Worm (Caenorhabditis elegans) whole organism, L1 larva: ENCODE results near the gene sdz-10.

Experiments used
- C04F5.9 ChIP-seq: sonication (generic microtip); optimal IDR thresholded peaks from 2 replicates; lab custom pipeline; 2016; ENCODE audit warnings: missing genetic modification characterization, missing compliant biosample characterization
- aly-2 ChIP-seq: fragments of 150-350 bp; optimal IDR thresholded peaks from 2 replicates; lab custom pipeline; 2014; ENCODE audit warnings: missing biosample characterization, missing genetic modification characterization
- ama-1 ChIP-seq: fragments of 150-350 bp; optimal IDR thresholded peaks from 2 replicates; lab custom pipeline; 2014
- ceh-90 ChIP-seq: sonication (generic microtip); optimal IDR thresholded peaks from 2 replicates; lab custom pipeline; 2016; ENCODE audit warnings: missing genetic modification characterization, missing compliant biosample characterization
- egl-27 ChIP-seq, 2 experiments: fragments of 150-350 bp in 1 of 2; sonication (generic microtip); optimal IDR thresholded peaks; 3 replicates each; lab custom pipeline; 2017 to 2018; ENCODE audit warnings: missing biosample characterization in 2 of 2, missing genetic modification characterization in 2 of 2, missing genetic modification reagents in 2 of 2
- fkh-10 ChIP-seq: sonication (generic microtip); optimal IDR thresholded peaks from 2 replicates; lab custom pipeline; 2017; ENCODE audit warnings: missing biosample characterization, missing genetic modification reagents, missing genetic modification characterization
- fkh-4 ChIP-seq: sonication (generic microtip); optimal IDR thresholded peaks from 2 replicates; lab custom pipeline; 2016; ENCODE audit warnings: missing compliant biosample characterization, missing genetic modification characterization, borderline replicate concordance
- jun-1 ChIP-seq: fragments of 150-350 bp; optimal IDR thresholded peaks from 2 replicates; lab custom pipeline; 2014; ENCODE audit warnings: missing biosample characterization, missing genetic modification reagents, missing genetic modification characterization
- lsy-2 ChIP-seq, 2 experiments: fragments of 150-350 bp; optimal IDR thresholded peaks; 2 replicates each; lab custom pipeline; 2014; ENCODE audit warnings: missing biosample characterization in 2 of 2, missing genetic modification characterization in 2 of 2
- skn-1 ChIP-seq: fragments of 150-350 bp; optimal IDR thresholded peaks from 2 replicates; lab custom pipeline; 2014; ENCODE audit warnings: missing biosample characterization, missing genetic modification characterization
- snpc-4 ChIP-seq: fragments of 150-350 bp; optimal IDR thresholded peaks from 2 replicates; lab custom pipeline; 2014; ENCODE audit warnings: missing biosample characterization, missing genetic modification characterization
- unc-30 ChIP-seq: sonication (generic microtip); optimal IDR thresholded peaks from 2 replicates; lab custom pipeline; 2017; ENCODE audit warnings: missing biosample characterization, missing genetic modification characterization
- ztf-11 ChIP-seq, 2 experiments: sonication (generic microtip); optimal IDR thresholded peaks; 2 replicates each; lab custom pipeline; 2016 to 2017; ENCODE audit warnings: missing genetic modification characterization in 2 of 2, missing biosample characterization in 1 of 2, missing compliant biosample characterization in 1 of 2

DNA sequence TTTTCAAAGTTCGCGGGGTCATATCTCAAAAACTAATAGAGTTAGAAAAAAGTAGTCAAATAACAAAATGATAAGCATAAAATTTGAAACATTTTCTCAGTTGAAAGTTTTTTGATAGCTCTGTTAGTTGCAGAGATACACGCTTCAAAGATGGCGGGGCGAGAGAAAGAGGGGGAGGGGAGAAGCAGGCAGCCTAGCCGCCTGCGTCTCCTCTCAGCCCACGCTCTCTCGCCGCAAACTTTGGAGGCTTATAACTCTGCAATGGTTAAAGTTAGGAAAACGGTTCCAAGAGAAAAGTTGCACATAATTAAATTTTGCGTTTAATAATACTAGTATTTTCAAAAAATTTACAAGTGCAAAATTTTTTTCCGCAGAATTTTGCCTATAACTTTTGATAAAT is 29.7 kb upstream of the sdz-10 start:
- TF ChIP-seq C04F5.9 (tag; lab: Kevin White, UChicago) (no peak), unc-30 (tag; lab: Kevin White, UChicago) (no peak), fkh-10 (GFP tag; lab: Kevin White, UChicago) (no peak), aly-2 (tag; lab: Kevin White, UChicago) (no peak), skn-1 (tag; lab: Kevin White, UChicago) (no peak), snpc-4 (tag; lab: Kevin White, UChicago) (no peak), ceh-90 (tag; lab: Kevin White, UChicago) (no peak), ama-1 (no peak), jun-1 (tag; lab: Kevin White, UChicago) (no peak), fkh-4 (tag; lab: Kevin White, UChicago) (no peak), ztf-11 (tag; optimal IDR thresholded peaks at IDR 0.05; lab: Kevin White, UChicago) (no peak), egl-27 (tag; optimal IDR thresholded peaks at IDR 0.05; lab: Kevin White, UChicago) (no peak), lsy-2 (tag; optimal IDR thresholded peaks at IDR 0.05; lab: Kevin White, UChicago) (no peak)
